Worm (Caenorhabditis elegans): ENCODE results near the gene Y73B6BL.289.

ce11 chrIV:6383970-6384369 lies 36.7 kb downstream of the Y73B6BL.289 start, which contains the start of gene shl-1:
- TF ChIP-seq ZK546.5 (tag; optimal IDR thresholded peaks at IDR 0.05): no peak
- no peak for TF ChIP-seq pha-4 (GFP tag; IDR thresholded peaks at IDR 0.05)
- no peak for TF ChIP-seq pha-4 (tag; optimal IDR thresholded peaks at IDR 0.05)
- TF ChIP-seq lin-15B (tag; optimal IDR thresholded peaks at IDR 0.05): no peak
- no peak for TF ChIP-seq nhr-6 (tag; optimal IDR thresholded peaks at IDR 0.05)
- no peak for TF ChIP-seq nhr-41 (GFP tag; IDR thresholded peaks at IDR 0.05)
- no peak for TF ChIP-seq ama-1 (optimal IDR thresholded peaks at IDR 0.05)
- TF ChIP-seq unc-39 (tag; optimal IDR thresholded peaks at IDR 0.05): no peak
- no peak for TF ChIP-seq daf-8 (GFP tag; IDR thresholded peaks at IDR 0.05)

Data from whole organism, L4 larva.